Worm (Caenorhabditis elegans) whole organism, mixed stage, embryonic: ENCODE results near the gene lurp-1.
A peak's percentile ranks its signal among the peaks of the same experiment; 100 is the strongest.
"Not testable (repeated sequence)": the region's sequence is repeated elsewhere in the genome, so short reads cannot be mapped to it uniquely, and the experiment has no call there.

Experiments
- M03D4.4 ChIP-seq: sonication (generic microtip); optimal IDR thresholded peaks from 2 replicates; lab custom pipeline; 2017; ENCODE audit warnings: mild to moderate bottlenecking, missing genetic modification characterization, missing compliant biosample characterization
- bed-3 ChIP-seq: fragments of 200-800 bp; sonication (Bioruptor generic); optimal IDR thresholded peaks from 3 replicates; lab custom pipeline; 2018; ENCODE audit warnings: mild to moderate bottlenecking, missing genetic modification characterization, moderate library complexity, missing compliant biosample characterization
- blmp-1 ChIP-seq: fragments of 150-350 bp; optimal IDR thresholded peaks from 2 replicates; lab custom pipeline; 2014; ENCODE audit warnings: missing biosample characterization, missing genetic modification characterization
- ceh-39 ChIP-seq: fragments of 150-350 bp; optimal IDR thresholded peaks from 2 replicates; lab custom pipeline; 2014; ENCODE audit warnings: missing biosample characterization, missing genetic modification characterization
- ceh-43 ChIP-seq: fragments of 200-800 bp; sonication (Bioruptor generic); optimal IDR thresholded peaks from 2 replicates; lab custom pipeline; 2018; ENCODE audit warnings: mild to moderate bottlenecking, missing genetic modification characterization, moderate library complexity, missing compliant biosample characterization
- ceh-83 ChIP-seq: fragments of 200-800 bp; sonication (Bioruptor generic); optimal IDR thresholded peaks from 2 replicates; lab custom pipeline; 2018; ENCODE audit warnings: mild to moderate bottlenecking, missing genetic modification characterization, missing compliant biosample characterization
- cnd-1 ChIP-seq: fragments of 200-800 bp; sonication (Bioruptor generic); optimal IDR thresholded peaks from 2 replicates; lab custom pipeline; 2018; ENCODE audit warnings: mild to moderate bottlenecking, missing genetic modification characterization, missing compliant biosample characterization
- elt-1 ChIP-seq: sonication (generic microtip); optimal IDR thresholded peaks from 2 replicates; lab custom pipeline; 2017; ENCODE audit warnings: missing genetic modification characterization, mild to moderate bottlenecking, missing compliant biosample characterization, antibody characterized with exemption, moderate library complexity, borderline replicate concordance; ENCODE audit not compliant: insufficient read depth
- flh-1 ChIP-seq: fragments of 200-800 bp; sonication (Bioruptor generic); optimal IDR thresholded peaks from 2 replicates; lab custom pipeline; 2018; ENCODE audit warnings: mild to moderate bottlenecking, missing genetic modification characterization, moderate library complexity, missing compliant biosample characterization
- ham-2 ChIP-seq: fragments of 200-800 bp; sonication (Bioruptor generic); optimal IDR thresholded peaks from 2 replicates; lab custom pipeline; 2018; ENCODE audit warnings: mild to moderate bottlenecking, missing genetic modification characterization, missing compliant biosample characterization
- hlh-1 ChIP-seq: fragments of 150-350 bp; optimal IDR thresholded peaks from 2 replicates; lab custom pipeline; 2014; ENCODE audit warnings: missing biosample characterization, missing genetic modification reagents, missing genetic modification characterization
- lin-13 ChIP-seq: fragments of 150-350 bp; optimal IDR thresholded peaks from 2 replicates; lab custom pipeline; 2014; ENCODE audit warnings: missing biosample characterization, missing genetic modification characterization
- lin-32 ChIP-seq: fragments of 200-800 bp; sonication (Bioruptor generic); optimal IDR thresholded peaks from 2 replicates; lab custom pipeline; 2018; ENCODE audit warnings: mild to moderate bottlenecking, missing genetic modification characterization, missing compliant biosample characterization
- mls-2 ChIP-seq: sonication (generic microtip); optimal IDR thresholded peaks from 2 replicates; lab custom pipeline; 2016; ENCODE audit warnings: mild to moderate bottlenecking, missing genetic modification characterization, moderate library complexity, missing compliant biosample characterization
- nhr-12 ChIP-seq: fragments of 150-350 bp; optimal IDR thresholded peaks from 2 replicates; lab custom pipeline; 2014; ENCODE audit warnings: missing biosample characterization, missing genetic modification characterization
- nhr-237 ChIP-seq: fragments of 150-350 bp; optimal IDR thresholded peaks from 2 replicates; lab custom pipeline; 2014; ENCODE audit warnings: missing biosample characterization, missing genetic modification characterization
- nhr-76 ChIP-seq: sonication (generic microtip); optimal IDR thresholded peaks from 2 replicates; lab custom pipeline; 2017; ENCODE audit warnings: missing biosample characterization, missing genetic modification characterization
- pha-4 ChIP-seq: fragments of 150-350 bp; optimal IDR thresholded peaks from 2 replicates; lab custom pipeline; 2018; ENCODE audit warnings: missing biosample characterization, missing genetic modification reagents, missing genetic modification characterization
- snpc-4 ChIP-seq: fragments of 150-350 bp; optimal IDR thresholded peaks from 2 replicates; lab custom pipeline; 2014; ENCODE audit warnings: missing biosample characterization, missing genetic modification characterization
- sptf-1 ChIP-seq: sonication (generic microtip); optimal IDR thresholded peaks from 2 replicates; lab custom pipeline; 2017; ENCODE audit warnings: mild to moderate bottlenecking, missing genetic modification characterization, moderate library complexity, missing compliant biosample characterization
- tbx-8 ChIP-seq: fragments of 200-800 bp; sonication (Bioruptor generic); optimal IDR thresholded peaks from 2 replicates; lab custom pipeline; 2018; ENCODE audit warnings: mild to moderate bottlenecking, missing genetic modification characterization, moderate library complexity, missing compliant biosample characterization
- unc-120 ChIP-seq: sonication (generic microtip); optimal IDR thresholded peaks from 2 replicates; lab custom pipeline; 2017; ENCODE audit warnings: missing genetic modification characterization, missing compliant biosample characterization; ENCODE audit not compliant: poor library complexity, severe bottlenecking
- unc-39 ChIP-seq: fragments of 150-350 bp; optimal IDR thresholded peaks from 2 replicates; lab custom pipeline; 2014; ENCODE audit warnings: missing biosample characterization, missing genetic modification characterization
- unc-62 ChIP-seq: fragments of 150-350 bp; optimal IDR thresholded peaks from 2 replicates; lab custom pipeline; 2014; ENCODE audit warnings: missing biosample characterization, missing genetic modification reagents, missing genetic modification characterization
- zip-8 ChIP-seq: fragments of 150-350 bp; optimal IDR thresholded peaks from 2 replicates; lab custom pipeline; 2014; ENCODE audit warnings: missing biosample characterization, missing genetic modification characterization
- ztf-11 ChIP-seq: fragments of 150-350 bp; optimal IDR thresholded peaks from 2 replicates; lab custom pipeline; 2014; ENCODE audit warnings: missing biosample characterization, missing genetic modification characterization

The lurp-1 gene

DNA sequence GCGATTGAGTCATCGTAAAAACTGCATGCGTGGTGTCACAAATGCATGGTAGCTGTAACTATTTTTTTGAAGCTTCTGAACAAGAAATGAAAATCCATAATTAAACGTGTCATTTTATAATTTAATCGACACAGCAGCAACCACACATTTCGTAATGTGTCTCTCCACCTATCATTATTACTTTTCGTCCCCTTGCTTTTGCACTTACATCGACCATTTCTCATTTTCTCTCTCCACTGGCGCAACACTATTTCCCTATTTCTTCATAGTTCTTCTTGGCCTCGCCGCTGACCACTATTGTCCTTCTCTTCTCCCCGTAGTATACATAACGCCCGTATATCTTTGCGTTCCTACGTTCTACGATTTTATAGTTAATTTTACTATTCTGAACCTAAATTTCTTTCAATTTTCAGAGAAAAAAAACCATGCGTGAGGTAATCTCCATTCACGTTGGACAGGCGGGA is 37.6 kb downstream of the lurp-1 start, which contains the start of gene tba-4:
tba-4 (plus strand) TSS at position 414 of the 464 bp plus-strand sequence.
- TF ChIP-seq tbx-8 (GFP tag; lab: Kevin White, UChicago) (no peak), pha-4 (tag; lab: Kevin White, UChicago) (no peak), ztf-11 (tag; lab: Kevin White, UChicago) (no peak), unc-62 (GFP tag; lab: Kevin White, UChicago) (no peak), unc-39 (tag; lab: Kevin White, UChicago) (no peak)
- TF ChIP-seq, all 35 proteins: peak for 0

DNA sequence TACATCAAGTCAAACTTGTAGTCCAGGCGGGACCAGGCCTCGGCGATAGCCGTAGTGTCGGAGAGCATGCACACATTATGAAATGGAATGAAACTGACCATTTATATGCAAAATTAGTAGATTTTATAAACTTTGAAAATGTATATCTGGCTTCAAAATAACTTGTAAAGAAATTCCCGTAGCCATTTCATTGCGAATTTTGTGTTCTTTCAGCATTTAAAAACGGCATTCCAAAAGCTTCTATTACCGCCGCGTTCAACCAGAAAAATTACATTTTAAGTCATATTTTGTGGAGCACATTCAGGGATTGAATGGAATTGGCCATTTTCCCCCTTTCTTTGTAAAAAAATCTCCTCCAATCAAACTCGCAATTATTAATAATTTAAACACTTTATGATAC is 42.1 kb downstream of the lurp-1 start, which contains the start of gene Y19D2B.1:
Y19D2B.1 (minus strand) TSS at position 101 of the 400 bp plus-strand sequence.
- not testable (repeated sequence) for TF ChIP-seq nhr-237; hlh-1 (tag; lab: Kevin White, UChicago); sptf-1

DNA sequence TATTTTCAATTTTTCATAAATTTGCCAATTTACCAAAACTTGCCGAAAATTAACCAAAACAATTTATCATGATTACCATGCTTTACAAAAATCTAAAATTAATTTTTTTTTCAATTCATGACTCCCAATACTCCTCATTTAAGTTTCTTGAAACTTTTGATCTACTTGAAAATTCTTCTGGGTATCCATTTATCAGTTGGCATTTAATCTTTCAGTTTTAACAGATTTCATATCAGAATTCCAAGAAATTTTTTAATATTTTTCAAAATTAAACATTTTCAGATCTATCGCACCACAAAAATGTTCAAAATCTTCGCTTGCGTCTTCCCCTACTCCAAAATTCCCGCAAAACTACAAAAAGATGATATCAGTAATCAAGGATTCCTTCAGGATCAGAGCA is 43.2 kb downstream of the lurp-1 start, which contains the start of gene Y19D2B.2:
Y19D2B.2 (plus strand) TSS at position 301 of the 400 bp plus-strand sequence.
- TF ChIP-seq elt-1 (no peak), ceh-39 (tag; lab: Kevin White, UChicago) (no peak), nhr-76 (no peak), mls-2 (tag; lab: Kevin White, UChicago) (no peak), pha-4 (tag; lab: Kevin White, UChicago) (no peak), nhr-12 (tag; lab: Kevin White, UChicago) (no peak), bed-3 (GFP tag; lab: Kevin White, UChicago) (no peak)

DNA sequence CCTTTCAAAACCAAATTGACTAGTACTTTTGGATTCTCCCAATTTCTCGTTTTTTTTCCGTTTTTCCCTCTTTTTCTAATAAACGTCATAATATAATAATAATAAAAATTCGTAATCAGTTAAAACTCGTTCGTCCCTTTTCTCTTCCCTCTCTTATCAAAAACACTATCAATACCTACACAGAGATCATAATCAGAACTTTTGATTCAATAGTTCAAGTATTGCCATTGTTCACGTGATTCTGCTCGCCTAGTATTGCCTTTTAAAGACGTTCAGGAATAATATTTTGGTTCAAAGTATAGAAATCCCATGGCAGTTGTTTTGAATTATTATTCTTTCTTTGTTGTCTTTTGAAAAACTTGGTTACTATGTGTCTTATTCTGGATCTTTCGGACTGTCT is 43.9 kb downstream of the lurp-1 start:
- no peak for TF ChIP-seq ceh-43

DNA sequence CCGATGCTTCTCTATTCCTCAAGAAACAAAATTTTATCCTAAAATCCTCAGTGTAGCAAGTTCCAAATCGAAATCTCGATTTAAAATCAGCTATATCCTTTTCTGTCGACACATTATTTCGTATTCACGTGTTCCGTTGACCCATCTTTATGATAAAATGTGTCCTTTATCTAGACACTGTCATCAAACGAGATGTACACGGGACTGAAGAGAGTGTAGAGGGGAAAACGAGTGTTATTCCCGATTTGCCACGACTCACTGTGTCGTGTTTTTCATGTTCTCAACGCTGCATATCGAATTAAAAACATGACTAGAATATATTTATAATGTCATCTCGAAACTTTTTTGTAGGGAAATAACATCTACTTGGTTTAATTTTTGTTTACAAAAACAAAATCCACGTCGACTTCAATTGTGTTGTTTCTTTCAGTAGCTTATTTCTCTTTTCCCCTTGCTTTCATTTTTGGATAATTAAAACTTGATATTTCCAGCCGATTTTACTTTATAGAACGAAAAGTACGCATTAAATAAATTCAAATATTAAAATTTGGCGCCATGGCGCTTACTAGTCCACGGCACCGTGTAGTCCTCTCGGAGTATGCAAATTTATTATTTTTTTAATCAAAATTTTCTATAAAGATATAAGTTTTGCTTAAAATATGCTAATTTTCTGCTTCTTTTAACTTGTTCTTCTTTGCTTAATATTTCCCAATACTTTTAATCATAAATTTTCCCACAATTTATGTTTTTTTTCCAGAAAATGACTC is 45.3 kb downstream of the lurp-1 start, which contains the start of gene metr-1:
metr-1 (plus strand) TSS at position 758 of the 767 bp plus-strand sequence.
- TF ChIP-seq ham-2 (GFP tag; lab: Kevin White, UChicago) (peak; percentile 16), nhr-12 (tag; lab: Kevin White, UChicago) (no peak), bed-3 (GFP tag; lab: Kevin White, UChicago) (no peak), ceh-83 (GFP tag; lab: Kevin White, UChicago) (no peak), unc-39 (tag; lab: Kevin White, UChicago) (no peak), cnd-1 (tag; lab: Kevin White, UChicago) (no peak), unc-62 (GFP tag; lab: Kevin White, UChicago) (no peak), pha-4 (tag; lab: Kevin White, UChicago) (no peak), elt-1 (peak; percentile 88), ceh-39 (tag; lab: Kevin White, UChicago) (no peak)

DNA sequence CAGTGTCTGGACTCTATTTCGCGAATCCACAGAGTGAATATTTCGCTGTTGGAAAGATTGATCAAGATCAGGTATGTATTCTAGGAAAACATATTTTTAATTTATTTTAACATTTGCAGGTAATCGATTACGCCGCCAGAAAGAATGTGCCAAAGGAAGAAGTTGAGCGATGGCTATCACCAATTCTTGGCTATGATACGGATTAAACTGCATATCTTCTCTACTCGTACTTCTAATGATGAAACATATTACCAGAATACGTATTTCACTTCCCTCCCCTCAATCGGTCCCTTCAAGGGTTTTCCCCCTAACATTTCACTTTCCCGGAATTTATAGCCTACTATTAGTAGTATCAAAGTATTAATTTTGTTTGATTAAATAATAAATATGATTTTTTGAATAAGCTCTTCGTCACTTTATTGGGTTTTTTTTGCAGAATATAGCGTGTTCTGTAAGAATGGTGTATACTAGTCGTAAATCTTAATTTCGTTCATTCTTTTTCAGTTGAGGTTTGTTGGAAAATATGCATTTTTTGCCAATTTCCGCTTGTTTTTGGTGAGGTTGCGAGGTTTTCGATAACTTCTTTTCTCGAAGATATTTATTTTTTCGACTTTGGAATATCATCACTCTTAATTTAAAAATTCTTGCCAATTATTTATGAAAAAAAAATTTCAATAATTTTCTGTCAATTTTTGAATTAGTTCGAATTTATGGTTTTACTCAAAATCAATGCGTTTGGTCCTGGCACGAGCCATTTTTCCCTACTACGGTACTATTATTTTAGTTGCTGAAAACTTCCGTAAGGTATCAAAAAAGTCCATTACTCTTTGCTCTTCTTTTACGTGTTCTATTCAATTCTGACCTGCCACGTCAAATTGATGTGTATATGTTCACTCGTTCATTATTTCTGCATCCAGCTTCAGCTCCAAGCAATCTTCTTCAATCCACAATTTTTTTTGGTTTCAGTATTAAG is 50.2 kb downstream of the lurp-1 start:
- TF ChIP-seq lin-32 (GFP tag; lab: Kevin White, UChicago) (no peak), blmp-1 (tag; lab: Kevin White, UChicago) (no peak), flh-1 (GFP tag; lab: Kevin White, UChicago) (no peak), sptf-1 (no peak), snpc-4 (tag; lab: Kevin White, UChicago) (no peak), M03D4.4 (tag; lab: Kevin White, UChicago) (no peak), ceh-43 (no peak), ceh-83 (GFP tag; lab: Kevin White, UChicago) (no peak), bed-3 (GFP tag; lab: Kevin White, UChicago) (no peak), unc-120 (tag; lab: Kevin White, UChicago) (no peak), unc-39 (tag; lab: Kevin White, UChicago) (no peak), elt-1 (no peak), ceh-39 (tag; lab: Kevin White, UChicago) (no peak), pha-4 (tag; lab: Kevin White, UChicago) (no peak), mls-2 (tag; lab: Kevin White, UChicago) (no peak), nhr-237 (no peak), nhr-76 (no peak), unc-62 (GFP tag; lab: Kevin White, UChicago) (no peak), zip-8 (no peak), lin-13 (no peak)
